Worm (Caenorhabditis elegans) whole organism, late embryonic: ENCODE results near the gene srbc-14.
A peak's percentile ranks its signal among the peaks of the same experiment; 100 is the strongest.

Experiments used
- K09A11.1 ChIP-seq: sonication (generic microtip); optimal IDR thresholded peaks from 2 replicates; lab custom pipeline; 2017; ENCODE audit warnings: antibody characterized with exemption, mild to moderate bottlenecking, missing genetic modification characterization, missing compliant biosample characterization; ENCODE audit not compliant: insufficient read depth
- ceh-30 ChIP-seq: fragments of 150-350 bp; optimal IDR thresholded peaks from 2 replicates; lab custom pipeline; 2014; ENCODE audit warnings: missing biosample characterization, missing genetic modification characterization
- ceh-34 ChIP-seq: sonication (generic microtip); optimal IDR thresholded peaks from 2 replicates; lab custom pipeline; 2016; ENCODE audit warnings: mild to moderate bottlenecking, missing genetic modification characterization, missing compliant biosample characterization
- dmd-4 ChIP-seq: sonication (generic microtip); optimal IDR thresholded peaks from 2 replicates; lab custom pipeline; 2016; ENCODE audit warnings: borderline replicate concordance, missing genetic modification characterization, missing compliant biosample characterization
- mec-3 ChIP-seq: sonication (generic microtip); optimal IDR thresholded peaks from 2 replicates; lab custom pipeline; 2016; ENCODE audit warnings: borderline replicate concordance, missing genetic modification characterization, missing compliant biosample characterization
- pag-3 ChIP-seq: sonication (generic microtip); optimal IDR thresholded peaks from 2 replicates; lab custom pipeline; 2016; ENCODE audit warnings: missing compliant biosample characterization, missing genetic modification characterization, borderline replicate concordance
- unc-55 ChIP-seq: sonication (generic microtip); optimal IDR thresholded peaks from 2 replicates; lab custom pipeline; 2017; ENCODE audit warnings: missing biosample characterization, missing genetic modification reagents, missing genetic modification characterization
- zip-5 ChIP-seq: sonication (generic microtip); optimal IDR thresholded peaks from 2 replicates; lab custom pipeline; 2016; ENCODE audit warnings: missing genetic modification characterization, missing compliant biosample characterization

The srbc-14 gene

DNA sequence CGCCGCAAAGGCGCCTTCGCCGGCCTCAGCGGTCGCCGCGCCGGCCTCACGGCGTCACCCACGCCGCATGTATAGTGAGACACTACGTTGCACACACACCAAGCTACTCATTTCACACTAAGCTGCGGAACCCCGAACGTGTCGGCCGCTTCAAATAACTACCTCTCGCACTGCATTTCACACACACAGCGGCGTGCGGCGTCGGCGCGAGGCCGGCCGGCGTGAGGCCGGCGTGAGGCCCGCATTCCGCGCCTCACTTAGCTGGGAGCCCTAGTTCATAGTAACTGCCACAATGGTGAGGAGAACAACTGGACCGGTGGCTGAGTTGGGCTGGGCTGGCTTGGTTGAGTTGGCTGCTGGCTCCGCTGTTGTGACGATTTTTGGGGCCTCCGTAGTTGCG, 49.4 kb downstream of the srbc-14 start:
- peak; percentile 66 for TF ChIP-seq pag-3 (tag; lab: Kevin White, UChicago)

DNA sequence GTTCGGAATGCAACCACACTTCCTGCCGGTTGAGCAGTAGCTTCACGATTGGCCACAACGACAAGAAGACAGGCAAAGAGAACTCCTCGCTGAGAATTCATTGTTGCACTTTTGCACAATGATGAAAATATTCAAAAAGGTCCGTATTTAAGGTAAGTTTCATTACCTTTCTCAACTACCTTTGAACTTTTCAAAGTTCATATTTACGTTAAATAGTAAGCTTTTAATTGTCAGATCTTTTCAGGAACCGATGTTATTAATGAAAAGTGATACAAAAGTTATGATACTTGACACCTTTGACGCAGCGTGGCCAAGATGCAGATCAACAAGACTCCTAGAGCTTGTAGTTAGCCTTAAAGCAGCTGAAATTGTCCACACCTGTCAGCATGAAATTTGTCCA, 50.1 kb downstream of the srbc-14 start, which contains the start of gene F49H6.12:
Gene F49H6.12, minus strand, starts transcription at position 101 of the 400 bp plus-strand sequence.
- TF ChIP-seq unc-55 (GFP tag; lab: Kevin White, UChicago) = no peak
- TF ChIP-seq dmd-4 = no peak
- no peak for TF ChIP-seq mec-3
- TF ChIP-seq zip-5 (tag; lab: Kevin White, UChicago) = no peak
- no peak for TF ChIP-seq ceh-34 (tag; lab: Kevin White, UChicago)
- no peak for TF ChIP-seq ceh-30 (tag; lab: Kevin White, UChicago)
- no peak for TF ChIP-seq K09A11.1 (tag; lab: Kevin White, UChicago)
